Worm (Caenorhabditis elegans) whole organism, young adult: Measurements from ENCODE around the gene acr-16.

Source experiments
- B0019.2 ChIP-seq: fragments of 200-800 bp; sonication (Bioruptor generic); conservative IDR thresholded peaks from 2 replicates; pipeline ENCODE4 v1.3.6; 2022; ENCODE audit warnings: missing genetic modification reagents, missing genetic modification characterization, missing compliant biosample characterization
- F52B5.7 ChIP-seq: sonication (generic microtip); optimal IDR thresholded peaks from 2 replicates; lab custom pipeline; 2016; ENCODE audit warnings: mild to moderate bottlenecking, missing genetic modification characterization, missing compliant biosample characterization
- F55B11.4 ChIP-seq: sonication (generic microtip); optimal IDR thresholded peaks from 2 replicates; lab custom pipeline; 2016; ENCODE audit warnings: missing compliant biosample characterization, missing genetic modification characterization, borderline replicate concordance; ENCODE audit not compliant: insufficient read depth
- K11D2.4 ChIP-seq: fragments of 200-800 bp; sonication (Bioruptor generic); IDR thresholded peaks from 2 replicates; pipeline ENCODE4 v1.3.6; 2022; ENCODE audit warnings: missing genetic modification reagents, missing genetic modification characterization, missing compliant biosample characterization
- Y53F4B.3 ChIP-seq: fragments of 200-800 bp; sonication (Bioruptor generic); IDR thresholded peaks from 2 replicates; pipeline ENCODE4 v1.3.6; 2022; ENCODE audit warnings: missing genetic modification reagents, missing genetic modification characterization, missing compliant biosample characterization
- ZK185.1 ChIP-seq: sonication (generic microtip); optimal IDR thresholded peaks from 2 replicates; lab custom pipeline; 2016; ENCODE audit warnings: mild to moderate bottlenecking, missing genetic modification characterization, missing compliant biosample characterization; ENCODE audit not compliant: poor library complexity, severe bottlenecking
- aptf-3 ChIP-seq: fragments of 200-800 bp; sonication (Bioruptor generic); IDR thresholded peaks from 2 replicates; pipeline ENCODE4 v1.3.6; 2022; ENCODE audit warnings: missing genetic modification characterization, missing compliant biosample characterization
- ccch-3 ChIP-seq: fragments of 200-800 bp; sonication (Bioruptor generic); optimal IDR thresholded peaks from 2 replicates; lab custom pipeline; 2018; ENCODE audit warnings: mild to moderate bottlenecking, missing genetic modification characterization, missing compliant biosample characterization
- cebp-1 ChIP-seq, 2 experiments: fragments of 200-800 bp in 1 of 2; sonication (Bioruptor generic) in 1 of 2; sonication (generic microtip) in 1 of 2; IDR thresholded peaks in 1 of 2; optimal IDR thresholded peaks in 1 of 2; 2 replicates each; pipeline versions ENCODE4 v1.3.6 to Lab custom; 2017 to 2022; ENCODE audit warnings: missing compliant biosample characterization in 2 of 2, missing genetic modification characterization in 2 of 2, mild to moderate bottlenecking in 1 of 2, missing genetic modification reagents in 1 of 2, moderate library complexity in 1 of 2
- ceh-40 ChIP-seq: fragments of 200-800 bp; sonication (Bioruptor generic); IDR thresholded peaks from 2 replicates; pipeline ENCODE4 v1.3.6; 2022; ENCODE audit warnings: missing genetic modification characterization, missing compliant biosample characterization
- chd-7 ChIP-seq: sonication (generic microtip); optimal IDR thresholded peaks from 2 replicates; lab custom pipeline; 2016; ENCODE audit warnings: mild to moderate bottlenecking, missing genetic modification characterization, moderate library complexity, missing compliant biosample characterization
- egl-18 ChIP-seq: fragments of 200-800 bp; sonication (Bioruptor generic); IDR thresholded peaks from 2 replicates; pipeline ENCODE4 v1.3.6; 2022; ENCODE audit warnings: missing genetic modification reagents, missing genetic modification characterization, missing compliant biosample characterization
- egl-44 ChIP-seq: fragments of 200-800 bp; sonication (Bioruptor generic); IDR thresholded peaks from 2 replicates; pipeline ENCODE4 v1.3.6; 2022; ENCODE audit warnings: missing genetic modification reagents, missing genetic modification characterization, missing compliant biosample characterization
- ets-4 ChIP-seq: fragments of 200-800 bp; sonication (Bioruptor generic); optimal IDR thresholded peaks from 2 replicates; lab custom pipeline; 2018; ENCODE audit warnings: mild to moderate bottlenecking, missing genetic modification characterization, missing compliant biosample characterization
- hmg-1.2 ChIP-seq: fragments of 200-800 bp; sonication (Bioruptor generic); IDR thresholded peaks from 2 replicates; pipeline ENCODE4 v1.3.6; 2022; ENCODE audit warnings: missing genetic modification reagents, missing genetic modification characterization, missing compliant biosample characterization
- let-526 ChIP-seq: fragments of 200-800 bp; sonication (Bioruptor generic); IDR thresholded peaks from 2 replicates; pipeline ENCODE4 v1.3.6; 2022; ENCODE audit warnings: missing genetic modification reagents, missing genetic modification characterization, missing compliant biosample characterization
- lin-26 ChIP-seq: fragments of 200-800 bp; sonication (Bioruptor generic); IDR thresholded peaks from 2 replicates; pipeline ENCODE4 v1.3.6; 2022; ENCODE audit warnings: missing genetic modification reagents, missing genetic modification characterization, missing compliant biosample characterization
- lin-35 ChIP-seq, 3 experiments: fragments of 150-350 bp in 2 of 3; sonication (generic microtip) in 1 of 3; optimal IDR thresholded peaks; 2 replicates each; lab custom pipeline; 2014 to 2018; ENCODE audit warnings: missing biosample characterization in 3 of 3, missing genetic modification characterization in 3 of 3, missing genetic modification reagents in 3 of 3
- lin-40 ChIP-seq: sonication (generic microtip); optimal IDR thresholded peaks from 2 replicates; lab custom pipeline; 2016; ENCODE audit warnings: missing genetic modification characterization, mild to moderate bottlenecking, missing compliant biosample characterization, missing genotype, missing genetic modification reagents
- lir-1 ChIP-seq: fragments of 200-800 bp; sonication (Bioruptor generic); conservative IDR thresholded peaks from 2 replicates; pipeline ENCODE4 v1.3.6; 2022; ENCODE audit warnings: missing genetic modification reagents, missing genetic modification characterization, missing compliant biosample characterization
- madf-6 ChIP-seq: fragments of 200-800 bp; sonication (Bioruptor generic); IDR thresholded peaks from 2 replicates; pipeline ENCODE4 v1.3.6; 2022; ENCODE audit warnings: missing genetic modification reagents, missing genetic modification characterization, missing compliant biosample characterization
- nfyb-1 ChIP-seq: fragments of 200-800 bp; sonication (Bioruptor generic); IDR thresholded peaks from 2 replicates; pipeline ENCODE4 v1.3.6; 2022; ENCODE audit warnings: missing genetic modification reagents, missing genetic modification characterization, missing compliant biosample characterization
- nhr-120 ChIP-seq: fragments of 200-800 bp; sonication (Bioruptor generic); IDR thresholded peaks from 2 replicates; pipeline ENCODE4 v1.3.6; 2022; ENCODE audit warnings: missing genetic modification characterization, missing compliant biosample characterization
- nhr-27 ChIP-seq: fragments of 200-800 bp; sonication (Bioruptor generic); optimal IDR thresholded peaks from 2 replicates; lab custom pipeline; 2018; ENCODE audit warnings: mild to moderate bottlenecking, missing genetic modification characterization, moderate library complexity, missing compliant biosample characterization
- nhr-80 ChIP-seq: sonication (generic microtip); optimal IDR thresholded peaks from 2 replicates; lab custom pipeline; 2016; ENCODE audit warnings: missing genetic modification characterization, missing compliant biosample characterization
- rcor-1 ChIP-seq: fragments of 200-800 bp; sonication (Bioruptor generic); IDR thresholded peaks from 2 replicates; pipeline ENCODE4 v1.3.6; 2022; ENCODE audit warnings: missing genetic modification reagents, missing genetic modification characterization, missing compliant biosample characterization
- repo-1 ChIP-seq: sonication (generic microtip); optimal IDR thresholded peaks from 2 replicates; lab custom pipeline; 2017; ENCODE audit warnings: mild to moderate bottlenecking, missing genetic modification characterization, missing compliant biosample characterization
- rpc-1 ChIP-seq, 2 experiments: fragments of 150-350 bp in 1 of 2; sonication (generic microtip) in 1 of 2; optimal IDR thresholded peaks; 2 replicates each; lab custom pipeline; 2014 to 2018; ENCODE audit warnings: missing biosample characterization in 1 of 2, missing genetic modification characterization in 1 of 2, missing genetic modification reagents in 1 of 2, missing genotype in 1 of 2
- snpc-1.1 ChIP-seq: sonication (generic microtip); optimal IDR thresholded peaks from 2 replicates; lab custom pipeline; 2017; ENCODE audit warnings: missing genetic modification characterization, mild to moderate bottlenecking, missing compliant biosample characterization, antibody characterized with exemption, moderate library complexity, missing genotype, missing genetic modification reagents; ENCODE audit not compliant: insufficient read depth
- sptf-2 ChIP-seq: fragments of 200-800 bp; sonication (Bioruptor generic); optimal IDR thresholded peaks from 2 replicates; lab custom pipeline; 2018; ENCODE audit warnings: mild to moderate bottlenecking, missing genetic modification characterization, missing compliant biosample characterization
- tlf-1 ChIP-seq: fragments of 200-800 bp; sonication (Bioruptor generic); optimal IDR thresholded peaks from 2 replicates; lab custom pipeline; 2018; ENCODE audit warnings: mild to moderate bottlenecking, missing genetic modification characterization, missing compliant biosample characterization
- unc-62 ChIP-seq: fragments of 150-350 bp; optimal IDR thresholded peaks from 2 replicates; lab custom pipeline; 2014; ENCODE audit warnings: missing biosample characterization, missing genetic modification reagents, missing genetic modification characterization
- zfh-2 ChIP-seq: fragments of 200-800 bp; sonication (Bioruptor generic); conservative IDR thresholded peaks from 2 replicates; pipeline ENCODE4 v1.3.6; 2022; ENCODE audit warnings: missing genetic modification reagents, missing genetic modification characterization, missing compliant biosample characterization
- ztf-22 ChIP-seq: fragments of 200-800 bp; sonication (Bioruptor generic); optimal IDR thresholded peaks from 2 replicates; lab custom pipeline; 2018; ENCODE audit warnings: mild to moderate bottlenecking, missing genetic modification characterization, moderate library complexity, missing compliant biosample characterization
- ztf-6 ChIP-seq: fragments of 200-800 bp; sonication (Bioruptor generic); IDR thresholded peaks from 2 replicates; pipeline ENCODE4 v1.3.6; 2022; ENCODE audit warnings: missing genetic modification reagents, missing genetic modification characterization, missing compliant biosample characterization

The acr-16 gene

DNA sequence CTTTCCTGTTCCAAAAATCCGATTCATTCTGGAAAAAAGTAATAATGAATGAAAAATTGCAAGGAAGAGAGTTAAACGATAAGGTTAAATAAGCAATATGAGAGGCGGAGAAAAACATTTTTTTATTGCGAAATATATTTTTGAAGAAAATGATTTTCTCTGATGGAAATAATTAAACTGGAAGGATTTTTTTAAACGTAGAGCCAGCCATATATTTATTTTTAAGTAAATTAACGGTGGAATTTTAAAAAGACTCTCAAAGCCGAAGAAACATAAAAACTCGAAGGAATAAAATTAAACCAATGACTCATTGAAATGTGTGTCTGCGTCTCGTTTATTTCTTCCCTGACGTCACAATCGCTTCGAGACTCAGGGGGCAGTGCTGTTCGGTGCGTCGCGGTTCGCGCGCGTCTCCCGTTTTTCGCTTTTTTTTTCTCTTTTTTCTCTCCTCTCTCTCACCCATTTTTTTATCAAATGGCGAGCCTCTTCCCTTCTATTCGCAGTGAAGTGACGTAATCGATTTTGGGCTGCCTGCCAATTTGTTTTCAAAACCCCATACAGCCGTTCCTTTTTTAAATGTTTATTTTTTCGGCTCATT is 45.2 kb downstream of the acr-16 start, which contains the start of gene vps-60 (continued):
- peak; percentile 21 for TF ChIP-seq ZK185.1
- TF ChIP-seq nfyb-1 (GFP tag; lab: Robert Waterston, UW): peak; percentile 78
- peak; percentile 92 for TF ChIP-seq K11D2.4 (GFP tag; lab: Robert Waterston, UW)
- TF ChIP-seq nhr-27 (tag; lab: Kevin White, UChicago): no peak
- no peak for TF ChIP-seq rpc-1 (optimal IDR thresholded peaks at IDR 0.05; lab: Kevin White, UChicago)
- TF ChIP-seq rpc-1 (tag; optimal IDR thresholded peaks at IDR 0.05; lab: Kevin White, UChicago): no peak
- no peak for TF ChIP-seq ccch-3 (GFP tag; lab: Kevin White, UChicago)
- peak; percentile 77 for TF ChIP-seq hmg-1.2 (GFP tag; lab: Robert Waterston, UW)
- TF ChIP-seq F55B11.4 (tag; lab: Kevin White, UChicago): no peak
- TF ChIP-seq ceh-40 (GFP tag; lab: Robert Waterston, UW): no peak
- no peak for TF ChIP-seq sptf-2 (GFP tag; lab: Kevin White, UChicago)
- peak; percentile 63 for TF ChIP-seq ztf-22
- TF ChIP-seq, all 124 proteins: peak for 66

DNA sequence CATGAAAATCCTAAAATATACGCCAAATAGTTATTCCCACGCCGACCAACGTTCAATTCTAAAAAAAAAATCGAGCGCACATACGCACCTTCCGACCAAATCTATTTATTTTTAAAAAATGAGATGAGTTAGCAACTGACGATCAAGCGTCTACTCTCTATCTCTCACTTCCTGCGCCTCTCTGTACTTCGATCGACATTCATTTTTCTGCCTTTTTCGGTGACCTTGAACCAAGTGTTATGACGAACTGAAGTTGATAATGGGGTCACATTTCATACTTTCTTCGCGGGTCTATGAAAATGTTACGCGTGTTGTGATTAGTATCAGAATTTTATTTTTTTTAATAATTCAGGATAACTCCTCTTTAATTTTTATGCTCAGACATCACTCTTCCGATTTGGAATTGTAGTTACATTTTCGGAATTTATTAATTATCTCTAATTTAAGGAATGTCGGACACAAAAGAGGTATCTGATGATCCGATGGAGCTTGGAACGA is 46.4 kb downstream of the acr-16 start, which contains the start of gene smk-1:
Gene smk-1 (plus strand): TSS at position 448 of the 498 bp plus-strand sequence.
- no peak for TF ChIP-seq tlf-1 (GFP tag; lab: Kevin White, UChicago)
- TF ChIP-seq lir-1 (GFP tag; lab: Robert Waterston, UW): no peak
- no peak for TF ChIP-seq ceh-40 (GFP tag; lab: Robert Waterston, UW)
- TF ChIP-seq madf-6 (GFP tag; lab: Robert Waterston, UW): peak; percentile 16; the same call in 1 of the 2 replicates
- no peak for TF ChIP-seq Y53F4B.3
- peak; percentile 46 for TF ChIP-seq nhr-80 (tag; lab: Kevin White, UChicago)
- TF ChIP-seq let-526 (GFP tag; lab: Robert Waterston, UW): no peak
- TF ChIP-seq rcor-1: no peak
- TF ChIP-seq ets-4: no peak
- no peak for TF ChIP-seq ccch-3 (GFP tag; lab: Kevin White, UChicago)
- no peak for TF ChIP-seq snpc-1.1 (tag; lab: Kevin White, UChicago)
- peak; percentile 8 for TF ChIP-seq lin-40 (tag; lab: Kevin White, UChicago)
- TF ChIP-seq aptf-3 (GFP tag; lab: Robert Waterston, UW): no peak
- no peak for TF ChIP-seq egl-44 (GFP tag; lab: Robert Waterston, UW)
- TF ChIP-seq hmg-1.2 (GFP tag; lab: Robert Waterston, UW): peak; percentile 31; the same call in 1 of the 2 replicates
- TF ChIP-seq egl-18 (GFP tag; lab: Robert Waterston, UW): no peak
- TF ChIP-seq ztf-22: no peak

DNA sequence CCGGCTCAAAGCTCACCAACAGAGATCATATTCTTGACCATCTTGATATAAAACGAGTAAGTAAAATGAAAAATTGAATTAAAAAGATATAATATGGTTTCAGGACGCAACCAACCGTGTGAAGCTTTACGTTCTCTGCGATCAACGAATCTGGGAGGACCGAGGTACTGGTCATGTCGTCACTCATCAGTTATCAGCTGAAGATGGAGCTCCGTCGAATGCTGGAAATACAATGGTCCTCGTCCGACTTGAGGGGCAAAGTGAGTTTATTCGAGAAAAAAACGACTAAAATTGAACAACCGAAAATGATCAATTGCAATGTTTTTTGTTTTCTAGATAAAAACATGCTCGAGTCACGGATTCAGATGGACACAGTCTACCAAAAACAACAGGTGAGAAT is 47.5 kb downstream of the acr-16 start:
- no peak for TF ChIP-seq F55B11.4 (tag; lab: Kevin White, UChicago)

DNA sequence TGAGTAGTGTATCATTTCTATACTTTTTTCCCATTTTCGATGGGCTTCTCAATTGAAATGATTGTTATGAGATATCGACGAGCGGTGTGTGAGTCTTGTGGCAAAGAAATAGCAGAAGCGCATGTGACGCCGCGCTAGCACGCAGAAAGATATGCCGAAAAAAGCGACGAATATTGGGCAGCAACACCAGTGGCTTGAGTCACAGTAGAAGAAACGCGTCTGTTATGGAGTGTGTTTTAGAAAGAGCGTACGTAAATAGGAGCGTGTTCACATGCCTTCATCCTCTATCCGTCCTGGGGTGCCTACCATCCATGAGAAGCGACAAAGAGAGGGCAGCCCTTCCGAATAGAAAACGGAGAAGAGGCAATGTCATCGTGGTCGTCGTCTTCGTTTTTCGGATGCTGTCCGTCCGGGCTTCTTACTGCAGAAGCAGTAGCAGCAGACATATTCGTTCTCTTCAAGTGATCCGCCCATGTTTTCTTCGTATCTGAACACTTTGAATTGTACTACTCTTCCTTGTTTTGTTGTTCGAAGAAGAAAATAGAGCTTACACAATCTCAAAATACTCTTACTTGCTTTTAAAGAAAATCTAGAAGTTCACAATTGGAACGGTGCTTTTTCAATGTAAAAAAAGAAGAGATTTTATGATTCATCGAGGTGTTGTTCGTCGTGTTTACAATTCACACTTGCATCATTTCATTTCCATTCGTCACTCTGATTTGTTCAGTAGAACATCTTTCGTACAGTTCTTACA is 48.9 kb downstream of the acr-16 start:
- TF ChIP-seq ztf-6 (GFP tag; lab: Robert Waterston, UW) (no peak), F52B5.7 (tag; lab: Kevin White, UChicago) (peak; percentile 22), lin-35 (GFP tag; optimal IDR thresholded peaks at IDR 0.05; lab: Kevin White, UChicago) (peak in 1 of 3 experiments; percentile 11), aptf-3 (GFP tag; lab: Robert Waterston, UW) (0 out of 2 replicates have a peak, but pooled peaks have one; percentile 7), unc-62 (GFP tag; lab: Kevin White, UChicago) (no peak), cebp-1 (GFP tag; IDR thresholded peaks at IDR 0.05; lab: Robert Waterston, UW) (no peak), cebp-1 (tag; optimal IDR thresholded peaks at IDR 0.05; lab: Kevin White, UChicago) (peak; percentile 36), nhr-120 (0 out of 2 replicates have a peak, but pooled peaks have one; percentile 30), lin-26 (peak; percentile 66; the same call in 1 of the 2 replicates), hmg-1.2 (GFP tag; lab: Robert Waterston, UW) (0 out of 2 replicates have a peak, but pooled peaks have one; percentile 5), chd-7 (tag; lab: Kevin White, UChicago) (peak; percentile 38), zfh-2 (GFP tag; lab: Robert Waterston, UW) (peak; percentile 54; the same call in 1 of the 2 replicates), B0019.2 (GFP tag; lab: Robert Waterston, UW) (no peak), repo-1 (peak; percentile 31)
